Fruit fly (Drosophila melanogaster) whole organism, embryonic: ENCODE measurements around the gene mRpS10.

Source experiments
- Ada2b ChIP-seq: fragments of 200-800 bp; sonication (Bioruptor generic); IDR thresholded peaks from 2 replicates; pipeline ENCODE4 v1.3.6; 2022; ENCODE audit warnings: missing biosample characterization, missing genetic modification characterization
- Aef1 ChIP-seq: fragments of 200-800 bp; sonication (Bioruptor generic); IDR thresholded peaks from 3 replicates; pipeline ENCODE4 v1.3.6; 2022; ENCODE audit warnings: missing biosample characterization, missing genetic modification characterization
- Atf3 ChIP-seq: fragments of 200-800 bp; sonication (Bioruptor generic); optimal IDR thresholded peaks from 3 replicates; lab custom pipeline; 2016; ENCODE audit warnings: missing biosample characterization, missing genetic modification characterization
- Atf6 ChIP-seq: fragments of 200-800 bp; sonication (Bioruptor generic); IDR thresholded peaks from 2 replicates; pipeline ENCODE4 v1.3.6; 2022; ENCODE audit warnings: missing biosample characterization, missing genetic modification characterization
- BEAF-32 ChIP-seq: fragments of 200-800 bp; sonication (Bioruptor generic); optimal IDR thresholded peaks from 3 replicates; lab custom pipeline; 2017; ENCODE audit warnings: missing biosample characterization, missing genetic modification characterization, mild to moderate bottlenecking, moderate library complexity, missing genetic modification reagents
- Bgb ChIP-seq: fragments of 200-800 bp; sonication (Bioruptor generic); IDR thresholded peaks from 2 replicates; pipeline ENCODE4 v1.3.6; 2022; ENCODE audit warnings: missing biosample characterization, missing genetic modification characterization; ENCODE audit not compliant: partially characterized antibody
- CG10654 ChIP-seq: fragments of 200-800 bp; sonication (Bioruptor generic); optimal IDR thresholded peaks from 2 replicates; lab custom pipeline; 2016; ENCODE audit warnings: missing biosample characterization, missing genetic modification characterization
- CG11696 ChIP-seq: fragments of 200-800 bp; sonication (Bioruptor generic); IDR thresholded peaks from 2 replicates; pipeline ENCODE4 v1.3.6; 2022; ENCODE audit warnings: missing biosample characterization, missing genetic modification characterization
- CG12071 ChIP-seq: fragments of 200-800 bp; sonication (Bioruptor generic); optimal IDR thresholded peaks from 3 replicates; lab custom pipeline; 2018; ENCODE audit warnings: missing biosample characterization, mild to moderate bottlenecking, missing genetic modification characterization
- CG13296 ChIP-seq: fragments of 200-800 bp; sonication (Bioruptor generic); optimal IDR thresholded peaks from 3 replicates; lab custom pipeline; 2018; ENCODE audit warnings: missing biosample characterization, mild to moderate bottlenecking, missing genetic modification characterization
- CG13775 ChIP-seq: fragments of 200-800 bp; sonication (Bioruptor generic); optimal IDR thresholded peaks from 3 replicates; lab custom pipeline; 2017; ENCODE audit warnings: missing biosample characterization, mild to moderate bottlenecking, missing genetic modification characterization
- CG14710 ChIP-seq: fragments of 200-800 bp; sonication (Bioruptor generic); optimal IDR thresholded peaks from 3 replicates; lab custom pipeline; 2019; ENCODE audit warnings: missing biosample characterization, mild to moderate bottlenecking, missing genetic modification characterization, moderate library complexity
- CG1529 ChIP-seq: fragments of 200-800 bp; sonication (Bioruptor generic); optimal IDR thresholded peaks from 3 replicates; lab custom pipeline; 2018; ENCODE audit warnings: missing biosample characterization, missing genetic modification characterization
- CG17361 ChIP-seq: fragments of 200-800 bp; sonication (Bioruptor generic); IDR thresholded peaks from 3 replicates; pipeline ENCODE4 v1.3.6; 2022; ENCODE audit warnings: missing biosample characterization, missing genetic modification characterization
- CG2129 ChIP-seq: fragments of 200-800 bp; sonication (Bioruptor generic); IDR thresholded peaks from 2 replicates; pipeline ENCODE4 v1.3.6; 2022; ENCODE audit warnings: missing biosample characterization, missing genetic modification characterization; ENCODE audit not compliant: partially characterized antibody
- CG3065 ChIP-seq: fragments of 200-800 bp; sonication (Bioruptor generic); optimal IDR thresholded peaks from 2 replicates; lab custom pipeline; 2016; ENCODE audit warnings: missing biosample characterization, missing genetic modification characterization
- CG3163 ChIP-seq: fragments of 200-800 bp; sonication (Bioruptor generic); optimal IDR thresholded peaks from 3 replicates; lab custom pipeline; 2016; ENCODE audit warnings: missing biosample characterization, missing genetic modification characterization
- CG34422 ChIP-seq: fragments of 200-800 bp; sonication (Bioruptor generic); IDR thresholded peaks from 3 replicates; pipeline ENCODE4 v1.3.6; 2022; ENCODE audit warnings: missing biosample characterization, missing genetic modification characterization
- CG4404 ChIP-seq: fragments of 200-800 bp; sonication (Bioruptor generic); IDR thresholded peaks from 2 replicates; pipeline ENCODE4 v1.3.6; 2022; ENCODE audit warnings: missing biosample characterization, missing genetic modification characterization
- CG4424 ChIP-seq: fragments of 200-800 bp; sonication (Bioruptor generic); optimal IDR thresholded peaks from 3 replicates; lab custom pipeline; 2016; ENCODE audit warnings: missing biosample characterization, missing genetic modification characterization
- CG7963 ChIP-seq: fragments of 200-800 bp; sonication (Bioruptor generic); IDR thresholded peaks from 3 replicates; pipeline ENCODE4 v1.3.6; 2022; ENCODE audit warnings: missing biosample characterization, missing genetic modification characterization; ENCODE audit not compliant: partially characterized antibody
- CG9437 ChIP-seq: fragments of 200-800 bp; sonication (Bioruptor generic); optimal IDR thresholded peaks from 2 replicates; lab custom pipeline; 2018; ENCODE audit warnings: missing biosample characterization, mild to moderate bottlenecking, missing genetic modification characterization
- CG9932 ChIP-seq: fragments of 200-800 bp; sonication (Bioruptor generic); IDR thresholded peaks from 2 replicates; pipeline ENCODE4 v1.3.6; 2022; ENCODE audit warnings: missing biosample characterization, missing genetic modification characterization
- Chrac-16 ChIP-seq: fragments of 200-800 bp; sonication (Bioruptor generic); optimal IDR thresholded peaks from 3 replicates; lab custom pipeline; 2016; ENCODE audit warnings: missing biosample characterization, missing genetic modification characterization
- CrebB ChIP-seq: fragments of 200-800 bp; sonication (Bioruptor generic); optimal IDR thresholded peaks from 3 replicates; lab custom pipeline; 2018; ENCODE audit warnings: missing biosample characterization, mild to moderate bottlenecking, missing genetic modification characterization
- D19A ChIP-seq: fragments of 200-800 bp; optimal IDR thresholded peaks from 3 replicates; lab custom pipeline; 2019; ENCODE audit warnings: missing biosample characterization, mild to moderate bottlenecking, missing genetic modification characterization, moderate library complexity
- Dp ChIP-seq: fragments of 200-800 bp; sonication (Bioruptor generic); optimal IDR thresholded peaks from 2 replicates; lab custom pipeline; 2018; ENCODE audit warnings: missing biosample characterization, mild to moderate bottlenecking, missing genetic modification characterization, moderate library complexity
- Ets97D ChIP-seq: fragments of 200-800 bp; sonication (Bioruptor generic); optimal IDR thresholded peaks from 3 replicates; lab custom pipeline; 2016; ENCODE audit warnings: missing biosample characterization, missing genetic modification characterization
- Lhr ChIP-seq: fragments of 200-800 bp; sonication (Bioruptor generic); optimal IDR thresholded peaks from 3 replicates; lab custom pipeline; 2017; ENCODE audit warnings: mild to moderate bottlenecking, missing biosample characterization, missing genetic modification reagents, missing genetic modification characterization
- Lpt ChIP-seq: fragments of >200 bp; optimal IDR thresholded peaks from 2 replicates; lab custom pipeline; 2018; ENCODE audit warnings: missing biosample characterization, missing genetic modification characterization
- Meics ChIP-seq: fragments of 200-800 bp; sonication (Bioruptor generic); optimal IDR thresholded peaks from 2 replicates; lab custom pipeline; 2017; ENCODE audit warnings: missing biosample characterization, mild to moderate bottlenecking, missing genetic modification characterization
- NFAT ChIP-seq: fragments of 200-800 bp; sonication (Bioruptor generic); IDR thresholded peaks from 2 replicates; pipeline ENCODE4 v1.3.6; 2022; ENCODE audit warnings: missing biosample characterization, missing genetic modification characterization
- Poxn ChIP-seq: fragments of 200-800 bp; sonication (Bioruptor generic); IDR thresholded peaks from 2 replicates; pipeline ENCODE4 v1.3.6; 2022; ENCODE audit warnings: missing biosample characterization, missing genetic modification characterization
- Spps ChIP-seq: fragments of 200-800 bp; sonication (Bioruptor generic); optimal IDR thresholded peaks from 2 replicates; lab custom pipeline; 2018; ENCODE audit warnings: missing biosample characterization, mild to moderate bottlenecking, missing genetic modification characterization
- ap ChIP-seq: fragments of 200-800 bp; sonication (Bioruptor generic); IDR thresholded peaks from 2 replicates; pipeline ENCODE4 v1.3.6; 2022; ENCODE audit warnings: missing biosample characterization, missing genetic modification characterization
- bcd ChIP-seq: fragments of 200-800 bp; sonication (Bioruptor generic); optimal IDR thresholded peaks from 2 replicates; lab custom pipeline; 2017; ENCODE audit warnings: missing biosample characterization, mild to moderate bottlenecking, missing genetic modification characterization
- bigmax ChIP-seq: fragments of 200-800 bp; sonication (Bioruptor generic); optimal IDR thresholded peaks from 2 replicates; lab custom pipeline; 2018; ENCODE audit warnings: missing biosample characterization, mild to moderate bottlenecking, missing genetic modification characterization
- croc ChIP-seq: fragments of 200-800 bp; sonication (Bioruptor generic); conservative IDR thresholded peaks from 3 replicates; pipeline ENCODE4 v1.3.6; 2022; ENCODE audit warnings: missing biosample characterization, missing genetic modification characterization
- danr ChIP-seq: fragments of 200-800 bp; sonication (Bioruptor generic); IDR thresholded peaks from 2 replicates; pipeline ENCODE4 v1.3.6; 2022; ENCODE audit warnings: missing biosample characterization, missing genetic modification characterization
- eyg ChIP-seq: fragments of 200-800 bp; sonication (Bioruptor generic); optimal IDR thresholded peaks from 3 replicates; lab custom pipeline; 2016; ENCODE audit warnings: missing biosample characterization, missing genetic modification characterization
- fd64A ChIP-seq: fragments of 200-800 bp; sonication (Bioruptor generic); optimal IDR thresholded peaks from 3 replicates; lab custom pipeline; 2018; ENCODE audit warnings: missing biosample characterization, mild to moderate bottlenecking, missing genetic modification characterization
- gcm ChIP-seq: fragments of 200-800 bp; sonication (Bioruptor generic); optimal IDR thresholded peaks from 2 replicates; lab custom pipeline; 2019; ENCODE audit warnings: missing biosample characterization, mild to moderate bottlenecking, missing genetic modification characterization, moderate library complexity
- lmd ChIP-seq: fragments of 200-800 bp; sonication (Bioruptor generic); IDR thresholded peaks from 2 replicates; pipeline ENCODE4 v1.3.6; 2022; ENCODE audit warnings: missing biosample characterization, missing genetic modification characterization
- otp ChIP-seq: fragments of 200-800 bp; sonication (Bioruptor generic); IDR thresholded peaks from 3 replicates; pipeline ENCODE4, ENCODE4 v1.3.6; 2022; ENCODE audit warnings: missing biosample characterization, missing genetic modification characterization
- ttk ChIP-seq: fragments of 200-800 bp; sonication (Bioruptor generic); IDR thresholded peaks from 2 replicates; pipeline ENCODE4 v2.1.2; 2022; ENCODE audit warnings: missing biosample characterization, missing genetic modification characterization
- tx ChIP-seq: fragments of 200-800 bp; sonication (Bioruptor generic); optimal IDR thresholded peaks from 2 replicates; lab custom pipeline; 2016; ENCODE audit warnings: missing biosample characterization, missing genetic modification characterization
- usp ChIP-seq: fragments of >200 bp; optimal IDR thresholded peaks from 2 replicates; lab custom pipeline; 2017; ENCODE audit warnings: missing biosample characterization, missing genetic modification characterization
- vnd ChIP-seq: fragments of 200-800 bp; sonication (Bioruptor generic); IDR thresholded peaks from 3 replicates; pipeline ENCODE4 v1.3.6; 2022; ENCODE audit warnings: missing biosample characterization, missing genetic modification characterization; ENCODE audit not compliant: partially characterized antibody
- zf30C ChIP-seq: fragments of 200-800 bp; sonication (Bioruptor generic); optimal IDR thresholded peaks from 3 replicates; lab custom pipeline; 2018; ENCODE audit warnings: missing biosample characterization, mild to moderate bottlenecking, missing genetic modification characterization

mRpS10 gene

DNA sequence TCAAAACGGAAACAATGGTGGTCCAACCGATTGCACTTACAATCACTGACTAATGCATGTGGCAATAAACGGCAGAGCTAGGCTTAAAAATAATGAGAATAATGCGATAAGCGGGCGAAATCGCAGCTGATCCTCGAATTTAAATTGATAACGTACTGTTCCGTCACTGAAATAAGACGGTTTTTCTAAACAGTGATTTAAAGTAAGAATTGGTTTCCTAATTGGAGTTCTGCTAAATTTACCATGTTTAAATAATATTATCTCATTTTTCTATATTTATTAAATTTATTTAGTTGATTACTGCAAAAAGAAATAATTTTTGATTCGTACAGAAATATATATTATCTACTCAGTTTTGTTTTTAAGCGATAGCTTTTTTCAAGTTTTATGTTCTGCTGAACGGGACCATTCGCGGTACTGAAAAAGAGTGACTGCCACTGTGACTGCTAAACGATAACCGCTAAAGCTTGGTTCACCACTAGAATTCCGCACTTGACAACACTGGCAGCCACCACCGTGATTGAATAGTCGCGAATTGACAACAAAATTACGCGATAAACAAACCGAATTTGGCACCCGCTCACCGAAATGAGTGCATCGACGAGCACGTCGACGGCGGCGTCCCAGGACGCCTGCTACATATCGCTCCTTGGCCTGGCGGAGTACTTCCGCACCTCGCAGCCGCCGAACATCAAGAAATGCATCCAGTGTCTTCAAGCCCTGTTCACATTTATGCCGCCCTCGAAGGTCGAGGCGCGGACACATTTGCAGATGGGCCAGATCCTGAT lies 20.6 kb upstream of the mRpS10 start, which contains the start of the genes Spn88Eb and Mau2 (continued):
- TF ChIP-seq D19A (tag; lab: Kevin White, UChicago): no peak
- no peak for TF ChIP-seq CG1529 (GFP tag; lab: Kevin White, UChicago)
- peak; percentile 90 for TF ChIP-seq NFAT (GFP tag; lab: Robert Waterston, UW)
- TF ChIP-seq CG4404 (GFP tag; lab: Robert Waterston, UW): peak; percentile 59
- TF ChIP-seq Lhr (GFP tag; lab: Kevin White, UChicago): peak; percentile 34
- peak; percentile 82 for TF ChIP-seq BEAF-32 (GFP tag; lab: Kevin White, UChicago)
- TF ChIP-seq usp (GFP tag; lab: Kevin White, UChicago): no peak
- TF ChIP-seq CG11696 (GFP tag; lab: Robert Waterston, UW): no peak
- TF ChIP-seq Ets97D (GFP tag; lab: Kevin White, UChicago): peak; percentile 39
- TF ChIP-seq Atf3 (GFP tag; lab: Kevin White, UChicago): no peak
- TF ChIP-seq Spps (tag; lab: Kevin White, UChicago): no peak
- TF ChIP-seq eyg (GFP tag; lab: Kevin White, UChicago): peak; percentile 37
- TF ChIP-seq CG13775 (GFP tag; lab: Kevin White, UChicago): peak; percentile 18
- TF ChIP-seq Poxn (GFP tag; lab: Robert Waterston, UW): no peak
- no peak for TF ChIP-seq danr (GFP tag; lab: Robert Waterston, UW)
- no peak for TF ChIP-seq gcm (GFP tag; lab: Kevin White, UChicago)
- TF ChIP-seq Meics (GFP tag; lab: Kevin White, UChicago): peak; percentile 64
- TF ChIP-seq ap (GFP tag; lab: Robert Waterston, UW): no peak
- TF ChIP-seq croc: peak; percentile 56; the same call in 2 of the 3 replicates
- peak; percentile 79; the same call in 2 of the 3 replicates for TF ChIP-seq CG17361 (GFP tag; lab: Robert Waterston, UW)
- no peak for TF ChIP-seq Lpt (GFP tag; lab: Kevin White, UChicago)
- no peak for TF ChIP-seq CG12071
- peak; percentile 9 for TF ChIP-seq tx
- TF ChIP-seq Chrac-16 (GFP tag; lab: Kevin White, UChicago): peak; percentile 65
- TF ChIP-seq bcd (GFP tag; lab: Kevin White, UChicago): peak; percentile 67
- TF ChIP-seq CG9437 (GFP tag; lab: Kevin White, UChicago): peak; percentile 38
- TF ChIP-seq Ada2b (GFP tag; lab: Robert Waterston, UW): 0 out of 2 replicates have a peak, but pooled peaks have one; percentile 24
- peak; percentile 43 for TF ChIP-seq CG3163 (GFP tag; lab: Kevin White, UChicago)
- TF ChIP-seq CrebB (tag; lab: Kevin White, UChicago): peak; percentile 22
- peak; percentile 80; the same call in 2 of the 3 replicates for TF ChIP-seq CG34422 (GFP tag; lab: Robert Waterston, UW)
- TF ChIP-seq CG10654 (GFP tag; lab: Kevin White, UChicago): peak; percentile 34
- TF ChIP-seq vnd: peak; percentile 69; the same call in 2 of the 3 replicates
- TF ChIP-seq bigmax: no peak
- peak; percentile 79 for TF ChIP-seq Bgb (GFP tag; lab: Robert Waterston, UW)
- TF ChIP-seq fd64A: no peak
- peak; percentile 83 for TF ChIP-seq lmd (GFP tag; lab: Robert Waterston, UW)
- peak; percentile 55; the same call in 1 of the 3 replicates for TF ChIP-seq otp (GFP tag; lab: Robert Waterston, UW)
- TF ChIP-seq ttk: peak; percentile 68
- TF ChIP-seq CG4424: peak; percentile 70
- no peak for TF ChIP-seq zf30C
- no peak for TF ChIP-seq CG3065 (GFP tag; lab: Kevin White, UChicago)
- TF ChIP-seq Aef1: peak; percentile 69
- peak; percentile 37 for TF ChIP-seq Dp (GFP tag; lab: Kevin White, UChicago)
- no peak; the same call in 1 of the 3 replicates for TF ChIP-seq CG7963 (GFP tag; lab: Robert Waterston, UW)
- TF ChIP-seq CG9932 (GFP tag; lab: Robert Waterston, UW): peak; percentile 95
- no peak; the same call in 1 of the 2 replicates for TF ChIP-seq CG2129 (GFP tag; lab: Robert Waterston, UW)
- TF ChIP-seq CG13296: peak; percentile 65
- peak; percentile 66 for TF ChIP-seq CG14710 (tag; lab: Kevin White, UChicago)
- 0 out of 2 replicates have a peak, but pooled peaks have one; percentile 31 for TF ChIP-seq Atf6 (GFP tag; lab: Robert Waterston, UW)
